Worm (Caenorhabditis elegans): Measurements from ENCODE around the gene sgca-1.
A peak's percentile ranks its signal among the peaks of the same experiment; 100 is the strongest.

Gene sgca-1

ce11 chrX:6747906-6748356 is 41.4 kb downstream of the sgca-1 start (continued):
- TF ChIP-seq mef-2 (tag; optimal IDR thresholded peaks at IDR 0.05): no peak
- no peak for TF ChIP-seq F16B12.6 (tag; optimal IDR thresholded peaks at IDR 0.05)
- TF ChIP-seq aly-2 (tag; optimal IDR thresholded peaks at IDR 0.05): no peak
- TF ChIP-seq pag-3 (tag; optimal IDR thresholded peaks at IDR 0.05; ENCODE audit: borderline replicate concordance, insufficient read depth): no peak
- no peak for TF ChIP-seq ama-1 (optimal IDR thresholded peaks at IDR 0.05)
- TF ChIP-seq jun-1 (tag; optimal IDR thresholded peaks at IDR 0.05): peak; percentile 51
- no peak for TF ChIP-seq tlp-1 (tag; optimal IDR thresholded peaks at IDR 0.05)
- no peak for TF ChIP-seq ces-1 (GFP tag; optimal IDR thresholded peaks at IDR 0.05)
- TF ChIP-seq pqm-1 (tag; optimal IDR thresholded peaks at IDR 0.05): no peak
- TF ChIP-seq lin-15B (tag; optimal IDR thresholded peaks at IDR 0.05): no peak
- no peak for TF ChIP-seq lin-13 (GFP tag; optimal IDR thresholded peaks at IDR 0.05)
- TF ChIP-seq nhr-237 (tag; optimal IDR thresholded peaks at IDR 0.05): no peak
- TF ChIP-seq unc-86 (tag; optimal IDR thresholded peaks at IDR 0.05): no peak
- TF ChIP-seq grh-1 (GFP tag; IDR thresholded peaks at IDR 0.05): no peak
- no peak for TF ChIP-seq nhr-76 (tag; optimal IDR thresholded peaks at IDR 0.05)
- TF ChIP-seq efl-3 (GFP tag; optimal IDR thresholded peaks at IDR 0.05): no peak
- TF ChIP-seq unc-62 (GFP tag; optimal IDR thresholded peaks at IDR 0.05): no peak
- no peak for TF ChIP-seq lir-3 (tag; optimal IDR thresholded peaks at IDR 0.05; ENCODE audit: poor library complexity)
- no peak for TF ChIP-seq ceh-82 (tag; optimal IDR thresholded peaks at IDR 0.05)
- TF ChIP-seq fkh-10 (GFP tag; optimal IDR thresholded peaks at IDR 0.05): no peak
- TF ChIP-seq C16A3.4 (tag; optimal IDR thresholded peaks at IDR 0.05): no peak
- no peak for TF ChIP-seq vab-15 (tag; optimal IDR thresholded peaks at IDR 0.05)
- TF ChIP-seq hpl-2 (GFP tag; optimal IDR thresholded peaks at IDR 0.05): no peak
- TF ChIP-seq ceh-88 (GFP tag; IDR thresholded peaks at IDR 0.05): no peak
- TF ChIP-seq elt-2 (tag; optimal IDR thresholded peaks at IDR 0.05): peak; percentile 59
- peak in 1 of 2 experiments; percentile 66 for TF ChIP-seq lin-35 (GFP tag; optimal IDR thresholded peaks at IDR 0.05)
- no peak for TF ChIP-seq rnt-1 (tag; optimal IDR thresholded peaks at IDR 0.05)
- no peak for TF ChIP-seq sox-4 (tag; optimal IDR thresholded peaks at IDR 0.05)
- TF ChIP-seq zip-4 (GFP tag; optimal IDR thresholded peaks at IDR 0.05): no peak
- no peak for TF ChIP-seq skn-1 (tag; optimal IDR thresholded peaks at IDR 0.05)
- TF ChIP-seq fkh-4 (tag; optimal IDR thresholded peaks at IDR 0.05; ENCODE audit: borderline replicate concordance): no peak
- TF ChIP-seq mep-1 (tag; optimal IDR thresholded peaks at IDR 0.05): peak; percentile 10
- no peak for TF ChIP-seq hlh-4 (tag; optimal IDR thresholded peaks at IDR 0.05)
- no peak for TF ChIP-seq nhr-77 (tag; optimal IDR thresholded peaks at IDR 0.05)
- no peak for TF ChIP-seq nhr-11 (tag; optimal IDR thresholded peaks at IDR 0.05)
- no peak for TF ChIP-seq aha-1 (tag; optimal IDR thresholded peaks at IDR 0.05)

ce11 chrX:6746849-6747248 is 42.5 kb downstream of the sgca-1 start:
- TF ChIP-seq nhr-85 (tag) (peak; percentile 68), mdl-1 (tag; optimal IDR thresholded peaks at IDR 0.05) (no peak), Y116A8C.19 (tag; optimal IDR thresholded peaks at IDR 0.05; ENCODE audit: borderline replicate concordance) (no peak), lin-14 (GFP tag; optimal IDR thresholded peaks at IDR 0.05) (peak; percentile 28), nhr-12 (tag; optimal IDR thresholded peaks at IDR 0.05) (no peak), mep-1 (tag; optimal IDR thresholded peaks at IDR 0.05) (no peak), lir-3 (tag; optimal IDR thresholded peaks at IDR 0.05; ENCODE audit: poor library complexity) (no peak), hpl-2 (GFP tag; optimal IDR thresholded peaks at IDR 0.05) (no peak), egl-13 (tag; optimal IDR thresholded peaks at IDR 0.05) (no peak), snpc-4 (tag; optimal IDR thresholded peaks at IDR 0.05) (no peak), unc-98 (GFP tag; IDR thresholded peaks at IDR 0.05) (no peak), mab-9 (GFP tag; IDR thresholded peaks at IDR 0.05) (no peak), ceh-63 (GFP tag; optimal IDR thresholded peaks at IDR 0.05) (no peak), lin-13 (GFP tag; optimal IDR thresholded peaks at IDR 0.05) (no peak), jun-1 (tag; optimal IDR thresholded peaks at IDR 0.05) (no peak), hlh-4 (tag; optimal IDR thresholded peaks at IDR 0.05) (no peak), C16A3.4 (tag; optimal IDR thresholded peaks at IDR 0.05) (no peak), nhr-71 (tag; optimal IDR thresholded peaks at IDR 0.05) (peak; percentile 29), tbx-2 (tag; optimal IDR thresholded peaks at IDR 0.05) (no peak), unc-86 (tag; optimal IDR thresholded peaks at IDR 0.05) (no peak), sup-37 (GFP tag; optimal IDR thresholded peaks at IDR 0.05) (no peak), xbp-1 (tag; optimal IDR thresholded peaks at IDR 0.05) (no peak), lsy-2 (tag; optimal IDR thresholded peaks at IDR 0.05) (no peak), zag-1 (tag; optimal IDR thresholded peaks at IDR 0.05) (no peak), blmp-1 (tag; optimal IDR thresholded peaks at IDR 0.05) (peak; percentile 2)

All from whole organism, L1 larva.